Worm (Caenorhabditis elegans): ENCODE results near the gene got-1.2.
A peak's percentile ranks its signal among the peaks of the same experiment; 100 is the strongest.

got-1.2 gene

ce11 chrX:16775335-16775835 lies 17.5 kb downstream of the got-1.2 start:
- TF ChIP-seq elt-2 (tag; optimal IDR thresholded peaks at IDR 0.05) (peak; percentile 54), T23F11.4 (GFP tag; optimal IDR thresholded peaks at IDR 0.05) (no peak), ceh-2 (tag; optimal IDR thresholded peaks at IDR 0.05) (no peak)

ce11 chrX:16773421-16773820 lies 19.5 kb downstream of the got-1.2 start:
- no peak for TF ChIP-seq elt-4 (tag; optimal IDR thresholded peaks at IDR 0.05)

ce11 chrX:16772112-16772731 lies 20.7 kb downstream of the got-1.2 start:
- TF ChIP-seq pat-9 (tag; optimal IDR thresholded peaks at IDR 0.05) (no peak), ceh-30 (tag; optimal IDR thresholded peaks at IDR 0.05) (no peak), ceh-48 (tag; optimal IDR thresholded peaks at IDR 0.05) (no peak), mec-3 (tag; optimal IDR thresholded peaks at IDR 0.05; ENCODE audit: borderline replicate concordance) (no peak), ceh-45 (GFP tag; IDR thresholded peaks at IDR 0.05) (no peak), pros-1 (tag; optimal IDR thresholded peaks at IDR 0.05) (no peak), hlh-6 (tag; optimal IDR thresholded peaks at IDR 0.05) (no peak), fkh-10 (GFP tag; optimal IDR thresholded peaks at IDR 0.05) (no peak), pqm-1 (tag; optimal IDR thresholded peaks at IDR 0.05) (no peak), pha-4 (tag; optimal IDR thresholded peaks at IDR 0.05) (no peak), npax-4 (tag; optimal IDR thresholded peaks at IDR 0.05) (no peak), K02D7.2 (tag; optimal IDR thresholded peaks at IDR 0.05) (no peak), pax-1 (tag; optimal IDR thresholded peaks at IDR 0.05) (no peak)

- TF ChIP-seq ceh-48 (tag; optimal IDR thresholded peaks at IDR 0.05) (no peak), ceh-34 (tag; optimal IDR thresholded peaks at IDR 0.05) (peak; percentile 7), ceh-18 (tag; optimal IDR thresholded peaks at IDR 0.05) (peak; percentile 6), C08G9.2 (tag; optimal IDR thresholded peaks at IDR 0.05) (peak; percentile 26), fkh-10 (GFP tag; optimal IDR thresholded peaks at IDR 0.05) (no peak), K02D7.2 (tag; optimal IDR thresholded peaks at IDR 0.05) (no peak), elt-2 (tag; optimal IDR thresholded peaks at IDR 0.05) (no peak), odd-2 (tag; optimal IDR thresholded peaks at IDR 0.05) (no peak), unc-42 (tag; optimal IDR thresholded peaks at IDR 0.05) (no peak), hlh-30 (tag; optimal IDR thresholded peaks at IDR 0.05; ENCODE audit: insufficient read depth) (no peak), fax-1 (tag; optimal IDR thresholded peaks at IDR 0.05) (no peak), pqm-1 (tag; optimal IDR thresholded peaks at IDR 0.05) (no peak), Y22D7AL.16 (tag; optimal IDR thresholded peaks at IDR 0.05) (no peak), ceh-24 (tag; optimal IDR thresholded peaks at IDR 0.05) (no peak), unc-86 (tag; optimal IDR thresholded peaks at IDR 0.05) (no peak), rnt-1 (tag; optimal IDR thresholded peaks at IDR 0.05) (peak; percentile 9), ceh-31 (tag; optimal IDR thresholded peaks at IDR 0.05) (peak; percentile 38), ceh-2 (tag; optimal IDR thresholded peaks at IDR 0.05) (peak; percentile 5), mec-3 (tag; optimal IDR thresholded peaks at IDR 0.05; ENCODE audit: borderline replicate concordance) (peak; percentile 19), ahr-1 (tag; optimal IDR thresholded peaks at IDR 0.05) (no peak), sdc-2 (tag; optimal IDR thresholded peaks at IDR 0.05) (peak; percentile 66), T23F11.4 (GFP tag; optimal IDR thresholded peaks at IDR 0.05) (no peak), npax-4 (tag; optimal IDR thresholded peaks at IDR 0.05) (no peak), unc-55 (GFP tag; optimal IDR thresholded peaks at IDR 0.05) (no peak), dmd-4 (tag; optimal IDR thresholded peaks at IDR 0.05; ENCODE audit: borderline replicate concordance) (no peak), F13H6.1 (tag; optimal IDR thresholded peaks at IDR 0.05) (no peak), syd-9 (tag; optimal IDR thresholded peaks at IDR 0.05) (peak; percentile 5), tbx-2 (tag; optimal IDR thresholded peaks at IDR 0.05) (peak; percentile 10), nfya-1 (tag; optimal IDR thresholded peaks at IDR 0.05) (peak; percentile 16), ets-4 (tag; optimal IDR thresholded peaks at IDR 0.05) (no peak), hlh-6 (tag; optimal IDR thresholded peaks at IDR 0.05) (no peak), ref-2 (tag; optimal IDR thresholded peaks at IDR 0.05) (peak; percentile 15), eyg-1 (tag; optimal IDR thresholded peaks at IDR 0.05) (no peak), ceh-30 (tag; optimal IDR thresholded peaks at IDR 0.05) (no peak), tbx-7 (tag; optimal IDR thresholded peaks at IDR 0.05) (no peak), gmeb-2 (tag; optimal IDR thresholded peaks at IDR 0.05) (no peak), unc-3 (GFP tag; conservative IDR thresholded peaks at IDR 0.05) (no peak), unc-3 (tag; optimal IDR thresholded peaks at IDR 0.05) (no peak), pax-1 (tag; optimal IDR thresholded peaks at IDR 0.05) (no peak)
Observed at ce11 chrX:16770919-16771318, 22.0 kb downstream of the got-1.2 start.
